Worm (Caenorhabditis elegans): Measurements from ENCODE around the gene ucr-1.

DNA sequence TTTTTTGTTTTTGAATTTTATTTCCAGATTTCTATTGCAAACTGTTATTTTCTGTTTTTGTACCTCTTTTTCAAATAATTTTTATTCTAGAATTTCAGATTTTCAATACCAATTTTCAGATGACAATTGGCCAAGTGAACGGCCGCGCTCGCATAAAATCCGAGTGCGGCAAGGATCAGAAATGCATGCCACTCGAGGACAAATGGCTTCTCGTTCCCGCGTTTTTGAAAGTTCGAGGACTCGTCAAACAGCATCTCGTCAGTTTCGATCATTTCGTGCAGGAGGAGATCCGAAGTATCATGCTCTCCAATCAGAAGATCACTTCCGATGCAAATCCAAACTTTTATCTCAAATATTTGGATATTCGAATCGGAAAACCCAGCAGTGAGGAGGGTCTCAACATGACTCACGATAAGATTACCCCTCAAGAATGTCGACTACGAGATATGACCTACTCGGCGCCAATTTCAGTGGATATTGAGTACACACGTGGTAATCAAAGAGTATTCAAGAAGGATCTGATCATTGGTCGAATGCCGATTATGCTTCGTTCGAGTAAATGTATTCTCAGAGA is 34.6 kb upstream of the ucr-1 start, which contains the start of gene rpc-2:
- TF ChIP-seq T26A5.8 (tag; optimal IDR thresholded peaks at IDR 0.05): peak; percentile 28
- no peak for TF ChIP-seq pha-4 (tag; optimal IDR thresholded peaks at IDR 0.05)
- TF ChIP-seq bed-1 (GFP tag; IDR thresholded peaks at IDR 0.05): no peak
- TF ChIP-seq cebp-1 (GFP tag; IDR thresholded peaks at IDR 0.05): no peak
- TF ChIP-seq cebp-1 (tag; optimal IDR thresholded peaks at IDR 0.05): peak; percentile 55
- no peak for TF ChIP-seq Y79H2A.3 (GFP tag; conservative IDR thresholded peaks at IDR 0.05)
- TF ChIP-seq lin-35 (GFP tag; optimal IDR thresholded peaks at IDR 0.05): no peak
- no peak for TF ChIP-seq F55B11.4 (tag; optimal IDR thresholded peaks at IDR 0.05; ENCODE audit: borderline replicate concordance, insufficient read depth)
- TF ChIP-seq unc-130 (GFP tag; optimal IDR thresholded peaks at IDR 0.05): no peak
- TF ChIP-seq B0261.1 (tag; optimal IDR thresholded peaks at IDR 0.05): no peak
- TF ChIP-seq tlf-1 (GFP tag; optimal IDR thresholded peaks at IDR 0.05): peak; percentile 25
- no peak for TF ChIP-seq D2030.7 (GFP tag; IDR thresholded peaks at IDR 0.05)
- no peak for TF ChIP-seq xnd-1 (tag; optimal IDR thresholded peaks at IDR 0.05)
- TF ChIP-seq sdz-38 (tag; optimal IDR thresholded peaks at IDR 0.05): no peak
